Fruit fly (Drosophila melanogaster) whole organism, embryonic: ENCODE data around the gene CG6230.
A peak's percentile ranks its signal among the peaks of the same experiment; 100 is the strongest.

Experiments used
- ATbp ChIP-seq: fragments of 200-800 bp; sonication (Bioruptor generic); optimal IDR thresholded peaks from 2 replicates; lab custom pipeline; 2017; ENCODE audit warnings: missing biosample characterization, mild to moderate bottlenecking, missing genetic modification characterization, missing genetic modification reagents
- Abd-B ChIP-seq: fragments of 200-800 bp; sonication (Bioruptor generic); optimal IDR thresholded peaks from 2 replicates; lab custom pipeline; 2018; ENCODE audit warnings: missing biosample characterization, mild to moderate bottlenecking, missing genetic modification characterization, moderate library complexity
- Ada2b ChIP-seq: fragments of 200-800 bp; sonication (Bioruptor generic); IDR thresholded peaks from 2 replicates; pipeline ENCODE4 v1.3.6; 2022; ENCODE audit warnings: missing biosample characterization, missing genetic modification characterization
- Awh ChIP-seq: fragments of 200-800 bp; sonication (Bioruptor generic); IDR thresholded peaks from 2 replicates; pipeline ENCODE4, ENCODE4 v1.3.6; 2022; ENCODE audit warnings: missing biosample characterization, missing genetic modification characterization
- CG10431 ChIP-seq: fragments of 200-800 bp; sonication (Bioruptor generic); optimal IDR thresholded peaks from 3 replicates; lab custom pipeline; 2018; ENCODE audit warnings: missing biosample characterization, mild to moderate bottlenecking, missing genetic modification characterization
- CG10979 ChIP-seq: fragments of 200-800 bp; sonication (Bioruptor generic); optimal IDR thresholded peaks from 2 replicates; lab custom pipeline; 2018; ENCODE audit warnings: missing biosample characterization, mild to moderate bottlenecking, missing genetic modification characterization, moderate library complexity
- CG11696 ChIP-seq: fragments of 200-800 bp; sonication (Bioruptor generic); IDR thresholded peaks from 2 replicates; pipeline ENCODE4 v1.3.6; 2022; ENCODE audit warnings: missing biosample characterization, missing genetic modification characterization
- CG12391 ChIP-seq: fragments of 200-800 bp; sonication (Bioruptor generic); optimal IDR thresholded peaks from 3 replicates; lab custom pipeline; 2018; ENCODE audit warnings: missing biosample characterization, mild to moderate bottlenecking, missing genetic modification characterization, moderate library complexity
- CG13775 ChIP-seq: fragments of 200-800 bp; sonication (Bioruptor generic); optimal IDR thresholded peaks from 3 replicates; lab custom pipeline; 2017; ENCODE audit warnings: missing biosample characterization, mild to moderate bottlenecking, missing genetic modification characterization
- CG14441 ChIP-seq: fragments of 200-800 bp; sonication (Bioruptor generic); IDR thresholded peaks from 2 replicates; pipeline ENCODE4 v1.3.6; 2022; ENCODE audit warnings: missing biosample characterization, missing genetic modification characterization
- CG14710 ChIP-seq: fragments of 200-800 bp; sonication (Bioruptor generic); optimal IDR thresholded peaks from 3 replicates; lab custom pipeline; 2019; ENCODE audit warnings: missing biosample characterization, mild to moderate bottlenecking, missing genetic modification characterization, moderate library complexity
- CG18011 ChIP-seq: fragments of 200-800 bp; sonication (Bioruptor generic); optimal IDR thresholded peaks from 2 replicates; lab custom pipeline; 2017; ENCODE audit warnings: missing biosample characterization, missing genetic modification characterization, mild to moderate bottlenecking, moderate library complexity, missing genotype
- CG2712 ChIP-seq: fragments of 200-800 bp; optimal IDR thresholded peaks from 3 replicates; lab custom pipeline; 2019; ENCODE audit warnings: missing biosample characterization, mild to moderate bottlenecking, missing genetic modification characterization, moderate library complexity
- CG30020 ChIP-seq: fragments of 200-800 bp; optimal IDR thresholded peaks from 2 replicates; lab custom pipeline; 2019; ENCODE audit warnings: missing biosample characterization, mild to moderate bottlenecking, missing genetic modification characterization, moderate library complexity
- CG31365 ChIP-seq: fragments of 200-800 bp; sonication (Bioruptor generic); optimal IDR thresholded peaks from 2 replicates; lab custom pipeline; 2018; ENCODE audit warnings: missing biosample characterization, mild to moderate bottlenecking, missing genetic modification characterization
- CG31441 ChIP-seq: fragments of 200-800 bp; sonication (Bioruptor generic); IDR thresholded peaks from 2 replicates; pipeline ENCODE4 v1.3.6; 2022; ENCODE audit warnings: missing biosample characterization, missing genetic modification characterization
- CG4730 ChIP-seq: fragments of 200-800 bp; sonication (Bioruptor generic); IDR thresholded peaks from 2 replicates; pipeline ENCODE4 v1.3.6; 2022; ENCODE audit warnings: missing biosample characterization, missing genetic modification characterization
- CG6765 ChIP-seq: fragments of 200-800 bp; sonication (Bioruptor generic); optimal IDR thresholded peaks from 3 replicates; lab custom pipeline; 2017; ENCODE audit warnings: missing biosample characterization, mild to moderate bottlenecking, missing genetic modification characterization
- CG9215 ChIP-seq: fragments of 200-800 bp; sonication (Bioruptor generic); IDR thresholded peaks from 2 replicates; pipeline ENCODE4 v1.3.6; 2022; ENCODE audit warnings: missing biosample characterization, missing genetic modification characterization
- CG9727 ChIP-seq: fragments of 200-800 bp; sonication (Bioruptor generic); optimal IDR thresholded peaks from 3 replicates; lab custom pipeline; 2017; ENCODE audit warnings: missing biosample characterization, mild to moderate bottlenecking, missing genetic modification characterization
- Dref ChIP-seq: fragments of 200-800 bp; sonication (Bioruptor generic); IDR thresholded peaks from 2 replicates; pipeline ENCODE4 v1.3.6; 2022; ENCODE audit warnings: missing biosample characterization, missing genetic modification characterization
- Elba2 ChIP-seq: fragments of 200-800 bp; sonication (Bioruptor generic); optimal IDR thresholded peaks from 3 replicates; lab custom pipeline; 2016; ENCODE audit warnings: missing biosample characterization, missing genetic modification characterization
- HLH3B ChIP-seq: fragments of 200-800 bp; sonication (Bioruptor generic); IDR thresholded peaks from 2 replicates; pipeline ENCODE4 v1.3.6; 2022; ENCODE audit warnings: missing biosample characterization, missing genetic modification characterization
- Hey ChIP-seq: fragments of 200-800 bp; sonication (Bioruptor generic); optimal IDR thresholded peaks from 3 replicates; lab custom pipeline; 2018; ENCODE audit warnings: missing biosample characterization, mild to moderate bottlenecking, missing genetic modification characterization
- NC2β ChIP-seq: fragments of 200-800 bp; sonication (Bioruptor generic); optimal IDR thresholded peaks from 2 replicates; lab custom pipeline; 2016; ENCODE audit warnings: missing biosample characterization, missing genetic modification characterization
- Nf-YA ChIP-seq: fragments of 200-800 bp; sonication (Bioruptor generic); IDR thresholded peaks from 2 replicates; pipeline ENCODE4 v1.3.6; 2022; ENCODE audit warnings: missing biosample characterization, missing genetic modification characterization
- NfI ChIP-seq: fragments of 200-800 bp; sonication (Bioruptor generic); optimal IDR thresholded peaks from 3 replicates; lab custom pipeline; 2018; ENCODE audit warnings: missing biosample characterization, mild to moderate bottlenecking, missing genetic modification characterization, moderate library complexity
- Trl ChIP-seq, 3 experiments: fragments of >200 bp in 2 of 3; fragments of 200-800 bp in 1 of 3; sonication (Bioruptor generic) in 1 of 3; optimal IDR thresholded peaks; 2 replicates in 1 of 3; 3 replicates in 2 of 3; lab custom pipeline; 2016 to 2017; ENCODE audit warnings: missing biosample characterization in 1 of 3, missing genetic modification characterization in 1 of 3
- aop ChIP-seq: fragments of 200-800 bp; sonication (Bioruptor generic); IDR thresholded peaks from 2 replicates; pipeline ENCODE4 v1.3.6; 2022; ENCODE audit warnings: missing biosample characterization, missing genetic modification characterization
- ash1 ChIP-seq: fragments of 200-800 bp; sonication (Bioruptor generic); optimal IDR thresholded peaks from 2 replicates; lab custom pipeline; 2018; ENCODE audit warnings: missing biosample characterization, mild to moderate bottlenecking, missing genetic modification characterization
- bigmax ChIP-seq: fragments of 200-800 bp; sonication (Bioruptor generic); optimal IDR thresholded peaks from 2 replicates; lab custom pipeline; 2018; ENCODE audit warnings: missing biosample characterization, mild to moderate bottlenecking, missing genetic modification characterization
- br ChIP-seq: fragments of >200 bp; optimal IDR thresholded peaks from 2 replicates; lab custom pipeline; 2017
- btn ChIP-seq: fragments of 200-800 bp; sonication (Bioruptor generic); optimal IDR thresholded peaks from 2 replicates; lab custom pipeline; 2016; ENCODE audit warnings: missing biosample characterization, missing genetic modification characterization
- chif ChIP-seq, 2 experiments: fragments of 200-800 bp; sonication (Bioruptor generic); optimal IDR thresholded peaks; 3 replicates each; lab custom pipeline; 2016; ENCODE audit warnings: missing biosample characterization in 2 of 2, missing genetic modification characterization in 2 of 2
- croc ChIP-seq: fragments of 200-800 bp; sonication (Bioruptor generic); conservative IDR thresholded peaks from 3 replicates; pipeline ENCODE4 v1.3.6; 2022; ENCODE audit warnings: missing biosample characterization, missing genetic modification characterization
- dmrt99B ChIP-seq: fragments of 200-800 bp; sonication (Bioruptor generic); optimal IDR thresholded peaks from 2 replicates; lab custom pipeline; 2018; ENCODE audit warnings: missing biosample characterization, mild to moderate bottlenecking, missing genetic modification characterization, moderate library complexity
- fd96Cb ChIP-seq: fragments of 200-800 bp; sonication (Bioruptor generic); optimal IDR thresholded peaks from 2 replicates; lab custom pipeline; 2018; ENCODE audit warnings: missing biosample characterization, mild to moderate bottlenecking, missing genetic modification characterization, moderate library complexity
- fru ChIP-seq: fragments of >200 bp; optimal IDR thresholded peaks from 2 replicates; lab custom pipeline; 2017
- gro ChIP-seq: fragments of 200-800 bp; sonication (Bioruptor generic); optimal IDR thresholded peaks from 2 replicates; lab custom pipeline; 2016; ENCODE audit warnings: missing biosample characterization, missing genetic modification characterization
- hbn ChIP-seq: fragments of 200-800 bp; sonication (Bioruptor generic); IDR thresholded peaks from 2 replicates; pipeline ENCODE4 v1.3.6; 2022; ENCODE audit warnings: missing biosample characterization, missing genetic modification characterization; ENCODE audit not compliant: partially characterized antibody
- jigr1 ChIP-seq: fragments of 200-800 bp; sonication (Bioruptor generic); IDR thresholded peaks from 3 replicates; pipeline ENCODE4 v1.3.6; 2022; ENCODE audit warnings: missing biosample characterization, missing genetic modification characterization
- jing ChIP-seq: fragments of 200-800 bp; sonication (Bioruptor generic); optimal IDR thresholded peaks from 2 replicates; lab custom pipeline; 2018; ENCODE audit warnings: missing biosample characterization, mild to moderate bottlenecking, missing genetic modification characterization
- luna ChIP-seq: fragments of 200-800 bp; sonication (Bioruptor generic); optimal IDR thresholded peaks from 2 replicates; lab custom pipeline; 2016; ENCODE audit warnings: missing biosample characterization, missing genetic modification characterization
- mld ChIP-seq: fragments of 200-800 bp; sonication (Bioruptor generic); IDR thresholded peaks from 3 replicates; pipeline ENCODE4 v1.3.6; 2022; ENCODE audit warnings: missing biosample characterization, missing genetic modification characterization; ENCODE audit not compliant: partially characterized antibody
- pfk ChIP-seq: fragments of 200-800 bp; sonication (Bioruptor generic); optimal IDR thresholded peaks from 2 replicates; lab custom pipeline; 2018; ENCODE audit warnings: missing biosample characterization, mild to moderate bottlenecking, missing genetic modification characterization, moderate library complexity
- sd ChIP-seq: fragments of 200-800 bp; sonication (Bioruptor generic); optimal IDR thresholded peaks from 3 replicates; lab custom pipeline; 2018; ENCODE audit warnings: missing biosample characterization, mild to moderate bottlenecking, missing genetic modification characterization, moderate library complexity
- seq ChIP-seq: fragments of 200-800 bp; sonication (Bioruptor generic); IDR thresholded peaks from 2 replicates; pipeline ENCODE4 v1.3.6; 2022; ENCODE audit warnings: missing biosample characterization, missing genetic modification characterization
- sima ChIP-seq: fragments of 200-800 bp; sonication (Bioruptor generic); optimal IDR thresholded peaks from 2 replicates; lab custom pipeline; 2016; ENCODE audit warnings: missing biosample characterization, missing genetic modification characterization
- sr ChIP-seq: fragments of 200-800 bp; sonication (Bioruptor generic); IDR thresholded peaks from 3 replicates; pipeline ENCODE4 v1.3.6; 2022; ENCODE audit warnings: missing biosample characterization, missing genetic modification characterization
- ttk ChIP-seq: fragments of 200-800 bp; sonication (Bioruptor generic); IDR thresholded peaks from 2 replicates; pipeline ENCODE4 v2.1.2; 2022; ENCODE audit warnings: missing biosample characterization, missing genetic modification characterization
- zf30C ChIP-seq: fragments of 200-800 bp; sonication (Bioruptor generic); optimal IDR thresholded peaks from 3 replicates; lab custom pipeline; 2018; ENCODE audit warnings: missing biosample characterization, mild to moderate bottlenecking, missing genetic modification characterization

The CG6230 gene

dm6 chr2L:11106562-11106962, 13.6 kb downstream of the CG6230 start, which contains the start of gene Reps (continued):
- TF ChIP-seq CG9727: peak; percentile 99
- peak; percentile 98 for TF ChIP-seq NC2β (GFP tag; lab: Kevin White, UChicago)
- TF ChIP-seq hbn (GFP tag; lab: Robert Waterston, UW): peak; percentile 56; the same call in 1 of the 2 replicates
- peak; percentile 57 for TF ChIP-seq ash1 (GFP tag; lab: Kevin White, UChicago)
- TF ChIP-seq CG10979 (tag; lab: Kevin White, UChicago): peak; percentile 99
- peak; percentile 96 for TF ChIP-seq luna (GFP tag; lab: Kevin White, UChicago)
- peak; percentile 100 for TF ChIP-seq CG13775
- TF ChIP-seq CG6765: peak; percentile 96
- TF ChIP-seq dmrt99B (tag; lab: Kevin White, UChicago): peak; percentile 98
- peak; percentile 62 for TF ChIP-seq bigmax (GFP tag; lab: Kevin White, UChicago)
- peak; percentile 98 for TF ChIP-seq CG9215
- peak; percentile 98 for TF ChIP-seq ttk (GFP tag; lab: Robert Waterston, UW)
- TF ChIP-seq Trl (optimal IDR thresholded peaks at IDR 0.05; lab: Kevin White, UChicago): no peak
- TF ChIP-seq Trl (GFP tag; optimal IDR thresholded peaks at IDR 0.05; lab: Kevin White, UChicago): peak; percentile 97
- TF ChIP-seq CG30020: peak; percentile 90
- TF ChIP-seq seq (GFP tag; lab: Robert Waterston, UW): peak; percentile 98
- TF ChIP-seq CG14710: peak; percentile 98
- peak; percentile 98 for TF ChIP-seq Ada2b (GFP tag; lab: Robert Waterston, UW)
- peak; percentile 98 for TF ChIP-seq NfI (GFP tag; lab: Kevin White, UChicago)
- no peak for TF ChIP-seq fru (lab: Kevin White, UChicago)
- TF ChIP-seq mld (GFP tag; lab: Robert Waterston, UW): peak; percentile 64; the same call in 1 of the 3 replicates
- peak; percentile 94 for TF ChIP-seq btn (GFP tag; lab: Kevin White, UChicago)
- peak; percentile 99 for TF ChIP-seq fd96Cb (tag; lab: Kevin White, UChicago)
- no peak for TF ChIP-seq sd
- TF ChIP-seq Hey (tag; lab: Kevin White, UChicago): peak; percentile 86
- TF ChIP-seq CG4730 (GFP tag; lab: Robert Waterston, UW): peak; percentile 98
- peak; percentile 91 for TF ChIP-seq sima (GFP tag; lab: Kevin White, UChicago)
- TF ChIP-seq br: no peak
- TF ChIP-seq Dref (GFP tag; lab: Robert Waterston, UW): peak; percentile 90
- TF ChIP-seq Awh (GFP tag; lab: Robert Waterston, UW): peak; percentile 99
- peak; percentile 89 for TF ChIP-seq CG31365
- TF ChIP-seq aop (GFP tag; lab: Robert Waterston, UW): peak; percentile 91
- peak; percentile 97 for TF ChIP-seq jing (GFP tag; lab: Kevin White, UChicago)
- TF ChIP-seq CG12391: peak; percentile 99
- peak; percentile 96 for TF ChIP-seq ATbp (GFP tag; lab: Kevin White, UChicago)
- peak; percentile 98 for TF ChIP-seq jigr1 (GFP tag; lab: Robert Waterston, UW)
- peak; percentile 90 for TF ChIP-seq sr (GFP tag; lab: Robert Waterston, UW)
- TF ChIP-seq Nf-YA (GFP tag; lab: Robert Waterston, UW): peak; percentile 96
- TF ChIP-seq CG10431 (GFP tag; lab: Kevin White, UChicago): peak; percentile 94
- TF ChIP-seq CG18011 (GFP tag; lab: Kevin White, UChicago): peak; percentile 90
- peak; percentile 98 to 99 for TF ChIP-seq chif (GFP tag; optimal IDR thresholded peaks at IDR 0.05; lab: Kevin White, UChicago)
- peak; percentile 98 for TF ChIP-seq Elba2 (GFP tag; lab: Kevin White, UChicago)
- TF ChIP-seq gro (GFP tag; lab: Kevin White, UChicago): peak; percentile 97
- peak; percentile 70 for TF ChIP-seq pfk (GFP tag; lab: Kevin White, UChicago)
- peak; percentile 99 for TF ChIP-seq Abd-B (GFP tag; lab: Kevin White, UChicago)
- TF ChIP-seq CG14441 (GFP tag; lab: Robert Waterston, UW): peak; percentile 99
- TF ChIP-seq CG11696: peak; percentile 94
- peak; percentile 99 for TF ChIP-seq HLH3B (GFP tag; lab: Robert Waterston, UW)
- peak; percentile 99 for TF ChIP-seq croc (GFP tag; lab: Robert Waterston, UW)
- TF ChIP-seq CG2712 (tag; lab: Kevin White, UChicago): peak; percentile 99
- TF ChIP-seq zf30C (GFP tag; lab: Kevin White, UChicago): no peak
- peak; percentile 99 for TF ChIP-seq CG31441 (GFP tag; lab: Robert Waterston, UW)
